Worm (Caenorhabditis elegans) whole organism, late embryonic: ENCODE results near the gene F35H8.2.

Experiments used
- T23F11.4 ChIP-seq: fragments of 200-800 bp; sonication (Bioruptor generic); optimal IDR thresholded peaks from 2 replicates; lab custom pipeline; 2018; ENCODE audit warnings: mild to moderate bottlenecking, missing genetic modification characterization, missing compliant biosample characterization
- ahr-1 ChIP-seq: sonication (generic microtip); optimal IDR thresholded peaks from 2 replicates; lab custom pipeline; 2016; ENCODE audit warnings: missing genetic modification characterization, missing compliant biosample characterization
- dve-1 ChIP-seq: sonication (generic microtip); optimal IDR thresholded peaks from 2 replicates; lab custom pipeline; 2017; ENCODE audit warnings: antibody characterized with exemption, mild to moderate bottlenecking, missing genetic modification characterization, missing compliant biosample characterization
- elt-2 ChIP-seq: sonication (generic microtip); optimal IDR thresholded peaks from 2 replicates; lab custom pipeline; 2016; ENCODE audit warnings: missing genetic modification reagents, missing genetic modification characterization, missing compliant biosample characterization
- ets-4 ChIP-seq: sonication (generic microtip); optimal IDR thresholded peaks from 2 replicates; lab custom pipeline; 2016; ENCODE audit warnings: missing genetic modification characterization, missing compliant biosample characterization
- fax-1 ChIP-seq: sonication (generic microtip); optimal IDR thresholded peaks from 2 replicates; lab custom pipeline; 2016; ENCODE audit warnings: missing genotype, missing genetic modification characterization, missing compliant biosample characterization
- fkh-6 ChIP-seq: sonication (generic microtip); optimal IDR thresholded peaks from 2 replicates; lab custom pipeline; 2016; ENCODE audit warnings: missing genetic modification characterization, missing compliant biosample characterization
- nfya-1 ChIP-seq: sonication (generic microtip); optimal IDR thresholded peaks from 2 replicates; lab custom pipeline; 2017; ENCODE audit warnings: missing genetic modification characterization, mild to moderate bottlenecking, missing compliant biosample characterization, antibody characterized with exemption, moderate library complexity
- npax-4 ChIP-seq: sonication (generic microtip); optimal IDR thresholded peaks from 2 replicates; lab custom pipeline; 2016; ENCODE audit warnings: missing genetic modification characterization, missing compliant biosample characterization
- pat-9 ChIP-seq: fragments of 200-800 bp; sonication (Bioruptor generic); optimal IDR thresholded peaks from 2 replicates; lab custom pipeline; 2018; ENCODE audit warnings: mild to moderate bottlenecking, missing genetic modification characterization, moderate library complexity, missing compliant biosample characterization
- pha-4 ChIP-seq: fragments of 150-350 bp; optimal IDR thresholded peaks from 2 replicates; lab custom pipeline; 2018; ENCODE audit warnings: missing biosample characterization, missing genetic modification reagents, missing genetic modification characterization
- unc-42 ChIP-seq: sonication (generic microtip); optimal IDR thresholded peaks from 2 replicates; lab custom pipeline; 2016; ENCODE audit warnings: missing genotype, missing genetic modification characterization, missing compliant biosample characterization

ce11 chrII:9592737-9593136 is 37.4 kb downstream of the F35H8.2 start, which contains the start of gene parp-2:
- no peak for TF ChIP-seq T23F11.4 (GFP tag; lab: Kevin White, UChicago)
- no peak for TF ChIP-seq npax-4
- TF ChIP-seq elt-2 = no peak
- no peak for TF ChIP-seq nfya-1 (tag; lab: Kevin White, UChicago)
- TF ChIP-seq ahr-1 (tag; lab: Kevin White, UChicago) = no peak
- no peak for TF ChIP-seq pat-9 (tag; lab: Kevin White, UChicago)
- no peak for TF ChIP-seq dve-1
- no peak for TF ChIP-seq pha-4 (tag; lab: Kevin White, UChicago)
- no peak for TF ChIP-seq unc-42
- no peak for TF ChIP-seq ets-4 (tag; lab: Kevin White, UChicago)
- no peak for TF ChIP-seq fkh-6 (tag; lab: Kevin White, UChicago)
- no peak for TF ChIP-seq fax-1 (tag; lab: Kevin White, UChicago)
